Fruit fly (Drosophila melanogaster) whole organism, embryonic: ENCODE results near the gene Cdc45.
A peak's percentile ranks its signal among the peaks of the same experiment; 100 is the strongest.

Source experiments
- Ada2b ChIP-seq: fragments of 200-800 bp; sonication (Bioruptor generic); IDR thresholded peaks from 2 replicates; pipeline ENCODE4 v1.3.6; 2022; ENCODE audit warnings: missing biosample characterization, missing genetic modification characterization
- Antp ChIP-seq: fragments of 200-800 bp; sonication (Bioruptor generic); optimal IDR thresholded peaks from 3 replicates; lab custom pipeline; 2016; ENCODE audit warnings: missing biosample characterization, missing genetic modification characterization
- Atf3 ChIP-seq: fragments of 200-800 bp; sonication (Bioruptor generic); optimal IDR thresholded peaks from 3 replicates; lab custom pipeline; 2016; ENCODE audit warnings: missing biosample characterization, missing genetic modification characterization
- Bgb ChIP-seq: fragments of 200-800 bp; sonication (Bioruptor generic); IDR thresholded peaks from 2 replicates; pipeline ENCODE4 v1.3.6; 2022; ENCODE audit warnings: missing biosample characterization, missing genetic modification characterization; ENCODE audit not compliant: partially characterized antibody
- CG1024 ChIP-seq: fragments of 200-800 bp; sonication (Bioruptor generic); IDR thresholded peaks from 2 replicates; pipeline ENCODE4 v1.3.6; 2022; ENCODE audit warnings: missing biosample characterization, missing genetic modification characterization
- CG10565 ChIP-seq: fragments of 200-800 bp; sonication (Bioruptor generic); optimal IDR thresholded peaks from 3 replicates; lab custom pipeline; 2016; ENCODE audit warnings: missing biosample characterization, mild to moderate bottlenecking, missing genetic modification characterization
- CG10654 ChIP-seq: fragments of 200-800 bp; sonication (Bioruptor generic); optimal IDR thresholded peaks from 2 replicates; lab custom pipeline; 2016; ENCODE audit warnings: missing biosample characterization, missing genetic modification characterization
- CG11093 ChIP-seq: fragments of 200-800 bp; sonication (Bioruptor generic); IDR thresholded peaks from 3 replicates; pipeline ENCODE4 v1.3.6; 2022; ENCODE audit warnings: missing biosample characterization, missing genetic modification characterization
- CG12744 ChIP-seq: fragments of 200-800 bp; sonication (Bioruptor generic); optimal IDR thresholded peaks from 2 replicates; lab custom pipeline; 2016; ENCODE audit warnings: missing biosample characterization, missing genetic modification characterization
- CG14667 ChIP-seq: fragments of 200-800 bp; sonication (Bioruptor generic); IDR thresholded peaks from 2 replicates; pipeline ENCODE4 v1.3.6; 2022; ENCODE audit warnings: missing biosample characterization, missing genetic modification characterization
- CG16863 ChIP-seq: fragments of 200-800 bp; sonication (Bioruptor generic); optimal IDR thresholded peaks from 3 replicates; lab custom pipeline; 2016; ENCODE audit warnings: missing biosample characterization, missing genetic modification characterization
- CG17612 ChIP-seq: fragments of 200-800 bp; sonication (Bioruptor generic); IDR thresholded peaks from 2 replicates; pipeline ENCODE4 v1.3.6; 2022; ENCODE audit warnings: missing biosample characterization, missing genetic modification characterization
- CG1792 ChIP-seq: fragments of 200-800 bp; sonication (Bioruptor generic); optimal IDR thresholded peaks from 2 replicates; lab custom pipeline; 2016; ENCODE audit warnings: missing biosample characterization, missing genetic modification characterization
- CG18011 ChIP-seq: fragments of 200-800 bp; sonication (Bioruptor generic); optimal IDR thresholded peaks from 2 replicates; lab custom pipeline; 2017; ENCODE audit warnings: missing biosample characterization, missing genetic modification characterization, mild to moderate bottlenecking, moderate library complexity, missing genotype
- CG2712 ChIP-seq: fragments of 200-800 bp; optimal IDR thresholded peaks from 3 replicates; lab custom pipeline; 2019; ENCODE audit warnings: missing biosample characterization, mild to moderate bottlenecking, missing genetic modification characterization, moderate library complexity
- CG30020 ChIP-seq: fragments of 200-800 bp; optimal IDR thresholded peaks from 2 replicates; lab custom pipeline; 2019; ENCODE audit warnings: missing biosample characterization, mild to moderate bottlenecking, missing genetic modification characterization, moderate library complexity
- CG42726 ChIP-seq: fragments of 200-800 bp; sonication (Bioruptor generic); IDR thresholded peaks from 2 replicates; pipeline ENCODE4 v1.3.6; 2022; ENCODE audit warnings: missing biosample characterization, missing genetic modification characterization; ENCODE audit not compliant: partially characterized antibody
- CG6254 ChIP-seq: fragments of 200-800 bp; sonication (Bioruptor generic); optimal IDR thresholded peaks from 3 replicates; lab custom pipeline; 2017; ENCODE audit warnings: mild to moderate bottlenecking, missing biosample characterization, missing genetic modification reagents, missing genetic modification characterization
- CG8281 ChIP-seq: fragments of 200-800 bp; sonication (Bioruptor generic); optimal IDR thresholded peaks from 2 replicates; lab custom pipeline; 2018; ENCODE audit warnings: missing biosample characterization, mild to moderate bottlenecking, missing genetic modification characterization, moderate library complexity
- CG8388 ChIP-seq: fragments of 200-800 bp; sonication (Bioruptor generic); optimal IDR thresholded peaks from 2 replicates; lab custom pipeline; 2019; ENCODE audit warnings: missing biosample characterization, mild to moderate bottlenecking, missing genetic modification characterization, moderate library complexity
- D19B ChIP-seq: fragments of 200-800 bp; sonication (Bioruptor generic); optimal IDR thresholded peaks from 2 replicates; lab custom pipeline; 2017; ENCODE audit warnings: missing biosample characterization, mild to moderate bottlenecking, missing genetic modification characterization
- Dfd ChIP-seq, 2 experiments: fragments of >200 bp; optimal IDR thresholded peaks; 2 replicates each; lab custom pipeline; 2017; ENCODE audit warnings: missing biosample characterization in 2 of 2, missing genetic modification characterization in 2 of 2
- Doc3 ChIP-seq: fragments of 200-800 bp; sonication (Bioruptor generic); IDR thresholded peaks from 3 replicates; pipeline ENCODE4 v1.3.6; 2022; ENCODE audit warnings: missing biosample characterization, missing genetic modification characterization; ENCODE audit not compliant: partially characterized antibody
- Ets65A ChIP-seq: fragments of 200-800 bp; sonication (Bioruptor generic); peaks from one replicate; lab custom pipeline; 2016; ENCODE audit warnings: missing biosample characterization, missing genetic modification characterization
- Gsc ChIP-seq: fragments of 200-800 bp; sonication (Bioruptor generic); IDR thresholded peaks from 2 replicates; pipeline ENCODE4 v1.3.6; 2022; ENCODE audit warnings: missing biosample characterization, missing genetic modification characterization
- HmgD ChIP-seq: fragments of 200-800 bp; sonication (Bioruptor generic); optimal IDR thresholded peaks from 3 replicates; lab custom pipeline; 2016; ENCODE audit warnings: missing biosample characterization, missing genetic modification characterization
- HmgZ ChIP-seq: fragments of 200-800 bp; sonication (Bioruptor generic); optimal IDR thresholded peaks from 2 replicates; lab custom pipeline; 2018; ENCODE audit warnings: missing biosample characterization, mild to moderate bottlenecking, missing genetic modification characterization
- Hr39 ChIP-seq: fragments of >200 bp; optimal IDR thresholded peaks from 2 replicates; lab custom pipeline; 2017
- Hr51 ChIP-seq, 2 experiments: fragments of 200-800 bp; sonication (Bioruptor generic); optimal IDR thresholded peaks; 2 replicates in 1 of 2; 3 replicates in 1 of 2; lab custom pipeline; 2016 to 2018; ENCODE audit warnings: missing biosample characterization in 2 of 2, missing genetic modification characterization in 2 of 2, mild to moderate bottlenecking in 1 of 2, moderate library complexity in 1 of 2
- Hr78 ChIP-seq, 2 experiments: fragments of 200-800 bp in 1 of 2; fragments of >200 bp in 1 of 2; sonication (Bioruptor generic) in 1 of 2; optimal IDR thresholded peaks; 2 replicates each; lab custom pipeline; 2017 to 2019; ENCODE audit warnings: missing biosample characterization in 2 of 2, missing genetic modification characterization in 2 of 2, mild to moderate bottlenecking in 1 of 2, moderate library complexity in 1 of 2
- Mrtf ChIP-seq: fragments of 200-800 bp; sonication (Bioruptor generic); IDR thresholded peaks from 3 replicates; pipeline ENCODE4 v1.3.6; 2022; ENCODE audit warnings: missing biosample characterization, missing genetic modification characterization
- Ssrp ChIP-seq: fragments of 200-800 bp; sonication (Bioruptor generic); optimal IDR thresholded peaks from 2 replicates; lab custom pipeline; 2018; ENCODE audit warnings: missing biosample characterization, mild to moderate bottlenecking, missing genetic modification characterization, moderate library complexity
- Trl ChIP-seq, 3 experiments: fragments of >200 bp in 2 of 3; fragments of 200-800 bp in 1 of 3; sonication (Bioruptor generic) in 1 of 3; optimal IDR thresholded peaks; 2 replicates in 1 of 3; 3 replicates in 2 of 3; lab custom pipeline; 2016 to 2017; ENCODE audit warnings: missing biosample characterization in 1 of 3, missing genetic modification characterization in 1 of 3
- Vsx1 ChIP-seq: fragments of 200-800 bp; sonication (Bioruptor generic); optimal IDR thresholded peaks from 2 replicates; lab custom pipeline; 2017; ENCODE audit warnings: missing biosample characterization, mild to moderate bottlenecking, missing genetic modification characterization, missing genetic modification reagents
- Xbp1 ChIP-seq: fragments of 200-800 bp; sonication (Bioruptor generic); optimal IDR thresholded peaks from 3 replicates; lab custom pipeline; 2016; ENCODE audit warnings: missing biosample characterization, mild to moderate bottlenecking, missing genetic modification characterization
- cg ChIP-seq: fragments of 200-800 bp; sonication (Bioruptor generic); optimal IDR thresholded peaks from 3 replicates; lab custom pipeline; 2019; ENCODE audit warnings: missing biosample characterization, mild to moderate bottlenecking, missing genetic modification characterization, moderate library complexity
- croc ChIP-seq: fragments of 200-800 bp; sonication (Bioruptor generic); conservative IDR thresholded peaks from 3 replicates; pipeline ENCODE4 v1.3.6; 2022; ENCODE audit warnings: missing biosample characterization, missing genetic modification characterization
- cwo ChIP-seq: fragments of 200-800 bp; sonication (Bioruptor generic); optimal IDR thresholded peaks from 3 replicates; lab custom pipeline; 2017; ENCODE audit warnings: missing biosample characterization, missing genetic modification characterization, mild to moderate bottlenecking, moderate library complexity, missing genetic modification reagents
- ewg ChIP-seq: fragments of 200-800 bp; sonication (Bioruptor generic); optimal IDR thresholded peaks from 3 replicates; lab custom pipeline; 2017; ENCODE audit warnings: mild to moderate bottlenecking, missing biosample characterization, missing genetic modification reagents, missing genetic modification characterization
- eyg ChIP-seq: fragments of 200-800 bp; sonication (Bioruptor generic); optimal IDR thresholded peaks from 3 replicates; lab custom pipeline; 2016; ENCODE audit warnings: missing biosample characterization, missing genetic modification characterization
- her ChIP-seq: fragments of 200-800 bp; sonication (Bioruptor generic); optimal IDR thresholded peaks from 2 replicates; lab custom pipeline; 2016; ENCODE audit warnings: missing biosample characterization, missing genetic modification characterization
- jing ChIP-seq: fragments of 200-800 bp; sonication (Bioruptor generic); optimal IDR thresholded peaks from 2 replicates; lab custom pipeline; 2018; ENCODE audit warnings: missing biosample characterization, mild to moderate bottlenecking, missing genetic modification characterization
- ken ChIP-seq: fragments of 200-800 bp; sonication (Bioruptor generic); IDR thresholded peaks from 3 replicates; pipeline ENCODE4 v1.3.6; 2022; ENCODE audit warnings: missing biosample characterization, missing genetic modification characterization
- lab ChIP-seq: fragments of 200-800 bp; sonication (Bioruptor generic); optimal IDR thresholded peaks from 3 replicates; lab custom pipeline; 2017; ENCODE audit warnings: missing biosample characterization, missing genetic modification characterization, mild to moderate bottlenecking, moderate library complexity, missing genetic modification reagents
- lmd ChIP-seq: fragments of 200-800 bp; sonication (Bioruptor generic); IDR thresholded peaks from 2 replicates; pipeline ENCODE4 v1.3.6; 2022; ENCODE audit warnings: missing biosample characterization, missing genetic modification characterization
- mam ChIP-seq: fragments of 200-800 bp; sonication (Bioruptor generic); optimal IDR thresholded peaks from 3 replicates; lab custom pipeline; 2016; ENCODE audit warnings: missing biosample characterization, missing genetic modification characterization
- sob ChIP-seq: fragments of 200-800 bp; sonication (Bioruptor generic); IDR thresholded peaks from 2 replicates; pipeline ENCODE4 v1.3.6; 2022; ENCODE audit warnings: missing biosample characterization, missing genetic modification characterization
- trem ChIP-seq: fragments of 200-800 bp; optimal IDR thresholded peaks from 3 replicates; lab custom pipeline; 2019; ENCODE audit warnings: missing biosample characterization, mild to moderate bottlenecking, missing genetic modification characterization, moderate library complexity
- unc-4 ChIP-seq: fragments of 200-800 bp; sonication (Bioruptor generic); IDR thresholded peaks from 2 replicates; pipeline ENCODE4 v1.3.6; 2022; ENCODE audit warnings: missing biosample characterization, missing genetic modification characterization; ENCODE audit not compliant: partially characterized antibody
- z ChIP-seq: fragments of 200-800 bp; sonication (Bioruptor generic); IDR thresholded peaks from 3 replicates; pipeline ENCODE4 v1.3.6; 2022; ENCODE audit warnings: missing biosample characterization, missing genetic modification characterization
- zfh2 ChIP-seq: fragments of 200-800 bp; sonication (Bioruptor generic); optimal IDR thresholded peaks from 2 replicates; lab custom pipeline; 2016; ENCODE audit warnings: missing biosample characterization, missing genetic modification characterization

Cdc45 gene

dm6 chrX:1033066-1033465 lies 2.7 kb upstream of the Cdc45 start:
- TF ChIP-seq jing (GFP tag; lab: Kevin White, UChicago) (no peak), ewg (no peak), Mrtf (GFP tag; lab: Robert Waterston, UW) (no peak), Ada2b (GFP tag; lab: Robert Waterston, UW) (no peak), Gsc (GFP tag; lab: Robert Waterston, UW) (no peak), CG30020 (tag; lab: Kevin White, UChicago) (peak; percentile 5), CG12744 (GFP tag; lab: Kevin White, UChicago) (no peak), mam (GFP tag; lab: Kevin White, UChicago) (peak; percentile 43), CG16863 (peak; percentile 86), Bgb (GFP tag; lab: Robert Waterston, UW) (peak; percentile 99), CG11093 (GFP tag; lab: Robert Waterston, UW) (no peak), Vsx1 (GFP tag; lab: Kevin White, UChicago) (no peak), lmd (GFP tag; lab: Robert Waterston, UW) (no peak), Antp (GFP tag; lab: Kevin White, UChicago) (peak; percentile 9), croc (GFP tag; lab: Robert Waterston, UW) (no peak), CG10654 (no peak), z (no peak), Ssrp (tag; lab: Kevin White, UChicago) (no peak), ken (GFP tag; lab: Robert Waterston, UW) (no peak), trem (tag; lab: Kevin White, UChicago) (peak; percentile 47), CG6254 (no peak), eyg (no peak), Hr78 (GFP tag; optimal IDR thresholded peaks at IDR 0.05; lab: Kevin White, UChicago) (no peak), sob (GFP tag; lab: Robert Waterston, UW) (peak; percentile 44; the same call in 1 of the 2 replicates), Trl (optimal IDR thresholded peaks at IDR 0.05; lab: Kevin White, UChicago) (no peak), Trl (GFP tag; optimal IDR thresholded peaks at IDR 0.05; lab: Kevin White, UChicago) (peak; percentile 8), CG8388 (GFP tag; lab: Kevin White, UChicago) (no peak), CG2712 (tag; lab: Kevin White, UChicago) (no peak), CG1792 (no peak), CG18011 (GFP tag; lab: Kevin White, UChicago) (no peak), zfh2 (GFP tag; lab: Kevin White, UChicago) (peak; percentile 35), Atf3 (GFP tag; lab: Kevin White, UChicago) (no peak), lab (GFP tag; lab: Kevin White, UChicago) (no peak), CG14667 (GFP tag; lab: Robert Waterston, UW) (0 out of 2 replicates have a peak, but pooled peaks have one; percentile 11), Hr39 (lab: Kevin White, UChicago) (no peak), CG17612 (GFP tag; lab: Robert Waterston, UW) (no peak), CG1024 (GFP tag; lab: Robert Waterston, UW) (no peak), CG8281 (tag; lab: Kevin White, UChicago) (no peak), her (peak; percentile 18), D19B (GFP tag; lab: Kevin White, UChicago) (no peak), HmgD (GFP tag; lab: Kevin White, UChicago) (peak; percentile 24), cg (no peak), Doc3 (GFP tag; lab: Robert Waterston, UW) (peak; percentile 92), CG42726 (GFP tag; lab: Robert Waterston, UW) (peak; percentile 99), unc-4 (GFP tag; lab: Robert Waterston, UW) (peak; percentile 96), Hr51 (GFP tag; optimal IDR thresholded peaks at IDR 0.05; lab: Kevin White, UChicago) (no peak), cwo (GFP tag; lab: Kevin White, UChicago) (no peak), Dfd (GFP tag; optimal IDR thresholded peaks at IDR 0.05; lab: Kevin White, UChicago) (no peak), HmgZ (peak; percentile 65), CG10565 (GFP tag; lab: Kevin White, UChicago) (no peak), Xbp1 (GFP tag; lab: Kevin White, UChicago) (peak; percentile 30), Ets65A (no peak)
